Worm (Caenorhabditis elegans) whole organism, dauer: ENCODE data around the gene F21C10.19.

Experiments used
- unc-62 ChIP-seq: sonication (generic microtip); optimal IDR thresholded peaks from 2 replicates; lab custom pipeline; 2017; ENCODE audit warnings: missing biosample characterization, missing genetic modification reagents, missing genetic modification characterization

The F21C10.19 gene

DNA sequence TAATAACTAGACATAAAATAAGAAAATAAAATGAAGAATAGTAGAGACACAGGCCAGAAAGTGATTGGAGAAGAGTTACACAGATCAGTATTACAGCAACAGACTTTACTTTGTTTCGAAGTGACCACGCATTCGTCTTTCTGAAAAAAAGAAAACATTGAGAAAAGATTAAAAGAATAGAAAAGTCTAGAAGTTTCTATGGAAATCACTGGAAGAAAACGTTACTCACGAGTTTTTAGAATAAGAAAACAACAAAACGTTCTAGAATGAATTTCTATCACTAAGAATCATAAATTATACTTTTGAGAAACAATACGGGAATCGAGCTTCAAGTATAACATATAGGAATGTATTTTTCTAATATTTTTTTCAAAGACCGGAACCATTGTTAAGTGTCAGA lies 24.8 kb downstream of the F21C10.19 start:
- no peak for TF ChIP-seq unc-62 (GFP tag; lab: Kevin White, UChicago)

ce11 chrV:9156679-9157078 lies 25.8 kb downstream of the F21C10.19 start, which contains the start of gene B0222.15:
TSS of gene B0222.15 (minus strand) at chrV:9156779.
- TF ChIP-seq unc-62 (GFP tag; lab: Kevin White, UChicago): no peak

- no peak for TF ChIP-seq unc-62 (GFP tag; lab: Kevin White, UChicago)
Measured at ce11 chrV:9157597-9157996, 26.7 kb downstream of the F21C10.19 start.

ce11 chrV:9160224-9160886 lies 29.5 kb downstream of the F21C10.19 start, which contains the start of gene col-144:
TSS of gene col-144 (minus strand) at chrV:9160642.
- no peak for TF ChIP-seq unc-62 (GFP tag; lab: Kevin White, UChicago)

ce11 chrV:9162118-9162729 lies 31.4 kb downstream of the F21C10.19 start:
- no peak for TF ChIP-seq unc-62 (GFP tag; lab: Kevin White, UChicago)

- no peak for TF ChIP-seq unc-62 (GFP tag; lab: Kevin White, UChicago)
Measured at ce11 chrV:9162955-9163468, 32.1 kb downstream of the F21C10.19 start, which contains the start of gene col-145. TSS of gene col-145 (minus strand) at chrV:9163005.

- no peak for TF ChIP-seq unc-62 (GFP tag; lab: Kevin White, UChicago)
Measured at ce11 chrV:9163897-9164296, 33.0 kb downstream of the F21C10.19 start.

ce11 chrV:9165073-9165699 lies 34.3 kb downstream of the F21C10.19 start, which contains the start of gene col-10:
TSS of gene col-10 (minus strand) at chrV:9165307.
- TF ChIP-seq unc-62 (GFP tag; lab: Kevin White, UChicago): no peak

DNA sequence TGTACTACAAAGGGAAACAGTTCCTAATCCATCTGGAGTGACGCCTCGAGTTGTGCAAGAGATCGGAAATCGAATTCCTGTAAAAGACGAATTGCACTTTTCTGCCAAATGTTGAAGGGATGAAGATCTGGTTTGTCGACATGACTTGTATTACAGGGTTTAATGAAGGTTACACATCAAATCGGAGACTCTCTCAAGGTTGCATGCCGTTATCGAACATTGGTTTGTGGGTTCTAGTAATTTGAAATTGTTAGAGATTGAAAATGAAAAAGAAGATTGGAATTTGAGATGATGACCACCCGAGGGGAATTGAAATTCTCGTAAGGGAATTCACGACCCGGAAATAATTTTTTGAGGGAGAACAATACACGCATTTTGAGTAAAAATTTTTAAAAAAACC lies 35.4 kb downstream of the F21C10.19 start:
- no peak for TF ChIP-seq unc-62 (GFP tag; lab: Kevin White, UChicago)

DNA sequence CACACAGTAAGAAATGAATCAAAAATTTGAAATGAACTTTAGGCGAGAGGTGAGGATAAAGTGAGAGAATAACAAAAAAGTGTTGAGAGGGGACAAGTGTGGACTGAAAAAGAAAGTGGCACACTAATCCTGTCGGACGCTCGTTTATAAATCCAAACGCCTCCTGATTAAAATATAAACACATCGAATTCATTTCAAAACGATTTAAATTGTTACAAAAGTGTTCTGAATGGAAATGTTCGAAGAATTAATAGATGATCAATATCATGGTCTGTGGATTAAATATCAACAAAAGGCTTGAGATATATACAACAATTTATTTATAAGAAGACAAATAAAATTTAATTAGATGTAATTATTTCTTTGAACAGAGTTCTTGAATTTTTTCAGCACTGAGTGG lies 37.2 kb downstream of the F21C10.19 start, which contains the start of gene B0222.11:
TSS of gene B0222.11 (minus strand) at position 101 of the 400 bp plus-strand sequence.
- no peak for TF ChIP-seq unc-62 (GFP tag; lab: Kevin White, UChicago)

ce11 chrV:9172989-9173388 lies 42.1 kb downstream of the F21C10.19 start, which contains the start of gene gad-3:
TSS of gene gad-3 (minus strand) at chrV:9173005.
- TF ChIP-seq unc-62 (GFP tag; lab: Kevin White, UChicago): no peak

DNA sequence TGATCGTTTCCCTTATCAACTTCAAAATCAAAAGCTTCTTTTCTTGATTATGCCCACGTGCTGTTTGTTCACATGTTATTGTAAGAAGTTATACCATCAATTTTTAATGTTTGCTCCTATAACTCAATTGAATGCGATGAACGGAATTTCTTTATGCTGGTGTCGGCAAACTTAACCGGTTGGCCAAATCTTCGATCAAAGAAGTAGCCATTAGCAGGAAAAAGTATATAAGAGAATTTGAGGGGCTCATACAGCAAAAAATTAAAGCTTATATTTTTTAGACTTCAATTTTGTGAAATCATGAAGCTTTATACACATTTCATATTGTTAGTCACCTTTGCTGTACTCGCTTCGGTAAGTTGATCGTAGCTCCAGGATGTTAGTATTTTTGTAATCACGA lies 42.9 kb downstream of the F21C10.19 start, which contains the start of gene pqn-16:
TSS of gene pqn-16 (plus strand) at position 301 of the 400 bp plus-strand sequence.
- TF ChIP-seq unc-62 (GFP tag; lab: Kevin White, UChicago): no peak

ce11 chrV:9175218-9175837 lies 44.5 kb downstream of the F21C10.19 start, which contains the start of gene spas-1:
TSS of gene spas-1 (plus strand) at chrV:9175789.
- no peak for TF ChIP-seq unc-62 (GFP tag; lab: Kevin White, UChicago)
